Fruit fly (Drosophila melanogaster) whole organism, embryonic: Measurements from ENCODE around the gene CG14853.

ENCODE experiments used
- Blimp-1 ChIP-seq: fragments of 200-800 bp; sonication (Bioruptor generic); optimal IDR thresholded peaks from 3 replicates; lab custom pipeline; 2018; ENCODE audit warnings: missing biosample characterization, missing genetic modification characterization, mild to moderate bottlenecking, moderate library complexity, missing genetic modification reagents
- CG10267 ChIP-seq: fragments of 200-800 bp; sonication (Bioruptor generic); optimal IDR thresholded peaks from 2 replicates; lab custom pipeline; 2018; ENCODE audit warnings: missing biosample characterization, mild to moderate bottlenecking, missing genetic modification characterization, moderate library complexity
- CG11247 ChIP-seq: fragments of 200-800 bp; sonication (Bioruptor generic); IDR thresholded peaks from 2 replicates; pipeline ENCODE4 v1.3.6; 2022; ENCODE audit warnings: missing biosample characterization, missing genetic modification characterization
- CG12155 ChIP-seq: fragments of 200-800 bp; sonication (Bioruptor generic); optimal IDR thresholded peaks from 3 replicates; lab custom pipeline; 2016; ENCODE audit warnings: missing biosample characterization, missing genetic modification characterization
- CG12769 ChIP-seq: fragments of 200-800 bp; sonication (Bioruptor generic); optimal IDR thresholded peaks from 2 replicates; lab custom pipeline; 2019; ENCODE audit warnings: missing biosample characterization, mild to moderate bottlenecking, missing genetic modification characterization, moderate library complexity
- CG13123 ChIP-seq: fragments of 200-800 bp; sonication (Bioruptor generic); optimal IDR thresholded peaks from 2 replicates; lab custom pipeline; 2016; ENCODE audit warnings: missing biosample characterization, missing genetic modification characterization
- CG13296 ChIP-seq: fragments of 200-800 bp; sonication (Bioruptor generic); optimal IDR thresholded peaks from 3 replicates; lab custom pipeline; 2018; ENCODE audit warnings: missing biosample characterization, mild to moderate bottlenecking, missing genetic modification characterization
- CG14050 ChIP-seq: fragments of 200-800 bp; sonication (Bioruptor generic); IDR thresholded peaks from 3 replicates; pipeline ENCODE4 v1.3.6; 2022; ENCODE audit warnings: missing biosample characterization, missing genetic modification characterization
- CG16779 ChIP-seq: fragments of 200-800 bp; sonication (Bioruptor generic); IDR thresholded peaks from 2 replicates; pipeline ENCODE4 v1.3.6; 2022; ENCODE audit warnings: missing biosample characterization, missing genetic modification characterization
- CG18011 ChIP-seq: fragments of 200-800 bp; sonication (Bioruptor generic); optimal IDR thresholded peaks from 2 replicates; lab custom pipeline; 2017; ENCODE audit warnings: missing biosample characterization, missing genetic modification characterization, mild to moderate bottlenecking, moderate library complexity, missing genotype
- CG18599 ChIP-seq: fragments of 200-800 bp; sonication (Bioruptor generic); optimal IDR thresholded peaks from 3 replicates; lab custom pipeline; 2017; ENCODE audit warnings: missing biosample characterization, missing genetic modification characterization, mild to moderate bottlenecking, moderate library complexity, missing genetic modification reagents
- CG2202 ChIP-seq: fragments of 200-800 bp; sonication (Bioruptor generic); optimal IDR thresholded peaks from 2 replicates; lab custom pipeline; 2018; ENCODE audit warnings: missing biosample characterization, mild to moderate bottlenecking, missing genetic modification characterization
- CG30431 ChIP-seq: fragments of 200-800 bp; sonication (Bioruptor generic); optimal IDR thresholded peaks from 2 replicates; lab custom pipeline; 2017; ENCODE audit warnings: missing biosample characterization, missing genetic modification characterization
- CG3995 ChIP-seq: fragments of 200-800 bp; sonication (Bioruptor generic); optimal IDR thresholded peaks from 3 replicates; lab custom pipeline; 2016; ENCODE audit warnings: missing biosample characterization, missing genetic modification characterization
- CG4404 ChIP-seq: fragments of 200-800 bp; sonication (Bioruptor generic); IDR thresholded peaks from 2 replicates; pipeline ENCODE4 v1.3.6; 2022; ENCODE audit warnings: missing biosample characterization, missing genetic modification characterization
- CG4424 ChIP-seq: fragments of 200-800 bp; sonication (Bioruptor generic); optimal IDR thresholded peaks from 3 replicates; lab custom pipeline; 2016; ENCODE audit warnings: missing biosample characterization, missing genetic modification characterization
- CG8359 ChIP-seq: fragments of 200-800 bp; sonication (Bioruptor generic); optimal IDR thresholded peaks from 2 replicates; lab custom pipeline; 2017; ENCODE audit warnings: missing biosample characterization, mild to moderate bottlenecking, missing genetic modification characterization, borderline replicate concordance
- CTCF ChIP-seq: fragments of 200-800 bp; sonication (Bioruptor generic); optimal IDR thresholded peaks from 2 replicates; lab custom pipeline; 2017; ENCODE audit warnings: missing biosample characterization, mild to moderate bottlenecking, missing genetic modification characterization, moderate library complexity
- CkIIα-i1 ChIP-seq: fragments of 200-800 bp; sonication (Bioruptor generic); IDR thresholded peaks from 2 replicates; pipeline ENCODE4 v1.3.6; 2022; ENCODE audit warnings: missing biosample characterization, missing genetic modification characterization
- D19A ChIP-seq: fragments of 200-800 bp; optimal IDR thresholded peaks from 3 replicates; lab custom pipeline; 2019; ENCODE audit warnings: missing biosample characterization, mild to moderate bottlenecking, missing genetic modification characterization, moderate library complexity
- D19B ChIP-seq: fragments of 200-800 bp; sonication (Bioruptor generic); optimal IDR thresholded peaks from 2 replicates; lab custom pipeline; 2017; ENCODE audit warnings: missing biosample characterization, mild to moderate bottlenecking, missing genetic modification characterization
- Dip3 ChIP-seq: fragments of 200-800 bp; sonication (Bioruptor generic); optimal IDR thresholded peaks from 3 replicates; lab custom pipeline; 2016; ENCODE audit warnings: missing biosample characterization, missing genetic modification characterization
- Dp ChIP-seq: fragments of 200-800 bp; sonication (Bioruptor generic); optimal IDR thresholded peaks from 2 replicates; lab custom pipeline; 2018; ENCODE audit warnings: missing biosample characterization, mild to moderate bottlenecking, missing genetic modification characterization, moderate library complexity
- ERR ChIP-seq: fragments of 200-800 bp; sonication (Bioruptor generic); optimal IDR thresholded peaks from 2 replicates; lab custom pipeline; 2016; ENCODE audit warnings: missing biosample characterization, missing genetic modification characterization
- Ets97D ChIP-seq: fragments of 200-800 bp; sonication (Bioruptor generic); optimal IDR thresholded peaks from 3 replicates; lab custom pipeline; 2016; ENCODE audit warnings: missing biosample characterization, missing genetic modification characterization
- Jarid2 ChIP-seq: fragments of 200-800 bp; sonication (Bioruptor generic); optimal IDR thresholded peaks from 3 replicates; lab custom pipeline; 2017; ENCODE audit warnings: mild to moderate bottlenecking, missing biosample characterization, missing genetic modification reagents, missing genetic modification characterization
- NfI ChIP-seq: fragments of 200-800 bp; sonication (Bioruptor generic); optimal IDR thresholded peaks from 3 replicates; lab custom pipeline; 2018; ENCODE audit warnings: missing biosample characterization, mild to moderate bottlenecking, missing genetic modification characterization, moderate library complexity
- ato ChIP-seq: fragments of 200-800 bp; sonication (Bioruptor generic); IDR thresholded peaks from 2 replicates; pipeline ENCODE4 v1.3.6; 2022; ENCODE audit warnings: missing biosample characterization, missing genetic modification characterization; ENCODE audit not compliant: partially characterized antibody
- az2 ChIP-seq: fragments of 200-800 bp; sonication (Bioruptor generic); optimal IDR thresholded peaks from 3 replicates; lab custom pipeline; 2016; ENCODE audit warnings: missing biosample characterization, missing genetic modification characterization
- cg ChIP-seq: fragments of 200-800 bp; sonication (Bioruptor generic); optimal IDR thresholded peaks from 3 replicates; lab custom pipeline; 2019; ENCODE audit warnings: missing biosample characterization, mild to moderate bottlenecking, missing genetic modification characterization, moderate library complexity
- danr ChIP-seq: fragments of 200-800 bp; sonication (Bioruptor generic); IDR thresholded peaks from 2 replicates; pipeline ENCODE4 v1.3.6; 2022; ENCODE audit warnings: missing biosample characterization, missing genetic modification characterization
- ems ChIP-seq: fragments of 200-800 bp; sonication (Bioruptor generic); optimal IDR thresholded peaks from 3 replicates; lab custom pipeline; 2016; ENCODE audit warnings: missing biosample characterization, missing genetic modification characterization
- fd3F ChIP-seq: fragments of 200-800 bp; sonication (Bioruptor generic); optimal IDR thresholded peaks from 2 replicates; lab custom pipeline; 2018; ENCODE audit warnings: missing biosample characterization, mild to moderate bottlenecking, missing genetic modification characterization, moderate library complexity
- gem ChIP-seq: fragments of 200-800 bp; sonication (Bioruptor generic); optimal IDR thresholded peaks from 2 replicates; lab custom pipeline; 2019; ENCODE audit warnings: missing biosample characterization, mild to moderate bottlenecking, missing genetic modification characterization, moderate library complexity
- gsb-n ChIP-seq: fragments of 200-800 bp; sonication (Bioruptor generic); optimal IDR thresholded peaks from 3 replicates; lab custom pipeline; 2018; ENCODE audit warnings: missing biosample characterization, mild to moderate bottlenecking, missing genetic modification characterization
- lab ChIP-seq: fragments of 200-800 bp; sonication (Bioruptor generic); optimal IDR thresholded peaks from 3 replicates; lab custom pipeline; 2017; ENCODE audit warnings: missing biosample characterization, missing genetic modification characterization, mild to moderate bottlenecking, moderate library complexity, missing genetic modification reagents
- lbe ChIP-seq: fragments of 200-800 bp; sonication (Bioruptor generic); optimal IDR thresholded peaks from 2 replicates; lab custom pipeline; 2016; ENCODE audit warnings: missing biosample characterization, mild to moderate bottlenecking, missing genetic modification characterization
- nau ChIP-seq: fragments of 200-800 bp; sonication (Bioruptor generic); optimal IDR thresholded peaks from 3 replicates; lab custom pipeline; 2017; ENCODE audit warnings: missing biosample characterization, mild to moderate bottlenecking, missing genetic modification characterization, missing genetic modification reagents
- peb ChIP-seq: fragments of 200-800 bp; sonication (Bioruptor generic); IDR thresholded peaks from 2 replicates; pipeline ENCODE4 v1.3.6; 2022; ENCODE audit warnings: missing biosample characterization, missing genetic modification characterization
- sc ChIP-seq, 3 experiments: fragments of >200 bp in 2 of 3; fragments of 200-800 bp in 1 of 3; sonication (Bioruptor generic) in 1 of 3; optimal IDR thresholded peaks; 2 replicates in 2 of 3; 3 replicates in 1 of 3; lab custom pipeline; 2017; ENCODE audit warnings: mild to moderate bottlenecking in 1 of 3, missing biosample characterization in 1 of 3, missing genetic modification characterization in 1 of 3, missing genetic modification reagents in 1 of 3
- sob ChIP-seq: fragments of 200-800 bp; sonication (Bioruptor generic); IDR thresholded peaks from 2 replicates; pipeline ENCODE4 v1.3.6; 2022; ENCODE audit warnings: missing biosample characterization, missing genetic modification characterization
- stwl ChIP-seq: fragments of 200-800 bp; sonication (Bioruptor generic); optimal IDR thresholded peaks from 3 replicates; lab custom pipeline; 2018; ENCODE audit warnings: missing biosample characterization, mild to moderate bottlenecking, missing genetic modification characterization, moderate library complexity
- sug ChIP-seq: fragments of 200-800 bp; optimal IDR thresholded peaks from 2 replicates; lab custom pipeline; 2019; ENCODE audit warnings: missing biosample characterization, mild to moderate bottlenecking, missing genetic modification characterization, moderate library complexity
- tgo ChIP-seq: fragments of 200-800 bp; sonication (Bioruptor generic); IDR thresholded peaks from 3 replicates; pipeline ENCODE4 v1.3.6; 2022; ENCODE audit warnings: missing biosample characterization, missing genetic modification characterization
- trem ChIP-seq: fragments of 200-800 bp; optimal IDR thresholded peaks from 3 replicates; lab custom pipeline; 2019; ENCODE audit warnings: missing biosample characterization, mild to moderate bottlenecking, missing genetic modification characterization, moderate library complexity
- usp ChIP-seq: fragments of >200 bp; optimal IDR thresholded peaks from 2 replicates; lab custom pipeline; 2017; ENCODE audit warnings: missing biosample characterization, missing genetic modification characterization
- zen ChIP-seq: fragments of 200-800 bp; sonication (Bioruptor generic); optimal IDR thresholded peaks from 3 replicates; lab custom pipeline; 2018; ENCODE audit warnings: missing biosample characterization, mild to moderate bottlenecking, missing genetic modification characterization, moderate library complexity
- zf30C ChIP-seq: fragments of 200-800 bp; sonication (Bioruptor generic); optimal IDR thresholded peaks from 3 replicates; lab custom pipeline; 2018; ENCODE audit warnings: missing biosample characterization, mild to moderate bottlenecking, missing genetic modification characterization

The CG14853 gene

DNA sequence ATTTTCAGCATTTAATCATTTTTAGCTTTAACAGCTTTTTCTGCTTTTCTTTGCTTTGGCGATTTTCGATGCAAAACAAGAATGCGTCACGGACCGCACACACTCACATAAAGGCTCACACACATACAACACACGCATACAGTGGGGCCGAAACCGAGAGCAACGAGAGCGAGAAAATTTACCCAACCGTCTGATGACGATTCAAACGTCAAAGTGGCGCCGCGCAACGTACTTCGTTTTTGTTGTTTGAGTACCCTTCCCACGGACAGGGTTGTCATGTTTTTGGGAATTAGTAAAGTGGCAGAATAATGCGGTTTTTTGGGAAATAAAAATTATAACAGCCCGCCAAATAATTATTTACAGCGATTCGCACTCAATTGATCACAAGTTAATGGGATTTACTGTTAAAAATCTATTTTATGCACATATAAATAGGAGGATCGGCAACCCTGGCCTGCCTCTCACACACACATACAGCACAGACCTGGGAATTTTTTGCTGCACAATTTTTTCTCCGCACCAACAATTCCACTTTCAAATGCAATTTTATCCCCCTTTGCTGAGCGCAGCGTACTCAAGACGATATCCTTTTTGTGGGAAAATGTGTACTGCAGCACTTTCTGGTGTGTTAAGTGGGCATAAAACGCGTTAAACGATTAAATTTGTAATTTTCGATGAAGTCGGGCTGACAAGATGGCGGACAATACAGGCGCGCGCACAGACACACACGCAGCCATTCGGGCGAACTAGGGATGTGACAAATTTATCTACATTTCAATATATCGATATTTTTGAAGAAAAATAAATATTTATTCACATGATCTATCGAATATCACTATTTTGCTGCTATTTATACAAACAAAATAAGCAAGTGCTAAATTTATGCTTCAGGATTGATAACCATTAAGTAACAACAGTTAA, 45.8 kb downstream of the CG14853 start (continued):
- TF ChIP-seq gem (tag; lab: Kevin White, UChicago): peak; percentile 96
- peak; percentile 91 for TF ChIP-seq zen
- peak; percentile 88 for TF ChIP-seq trem
- TF ChIP-seq D19A (tag; lab: Kevin White, UChicago): peak; percentile 92
- TF ChIP-seq CG2202: peak; percentile 87
- TF ChIP-seq zf30C (GFP tag; lab: Kevin White, UChicago): peak; percentile 26
- peak; percentile 84 for TF ChIP-seq CG4404 (GFP tag; lab: Robert Waterston, UW)
- peak; percentile 80 for TF ChIP-seq CG16779 (GFP tag; lab: Robert Waterston, UW)
- 0 out of 2 replicates have a peak, but pooled peaks have one; percentile 37 for TF ChIP-seq CkIIα-i1 (GFP tag; lab: Robert Waterston, UW)
- TF ChIP-seq peb: peak; percentile 86
- peak; percentile 90 for TF ChIP-seq CG30431
- TF ChIP-seq fd3F (GFP tag; lab: Kevin White, UChicago): peak; percentile 91
- TF ChIP-seq cg (GFP tag; lab: Kevin White, UChicago): peak; percentile 92
- TF ChIP-seq CG4424 (GFP tag; lab: Kevin White, UChicago): peak; percentile 91
- TF ChIP-seq Dip3: peak; percentile 91
- TF ChIP-seq NfI (GFP tag; lab: Kevin White, UChicago): peak; percentile 94
- no peak for TF ChIP-seq ato
- TF ChIP-seq D19B (GFP tag; lab: Kevin White, UChicago): peak; percentile 77
- peak; percentile 90 for TF ChIP-seq tgo (GFP tag; lab: Robert Waterston, UW)
- TF ChIP-seq CG12155 (GFP tag; lab: Kevin White, UChicago): peak; percentile 87
- TF ChIP-seq lab: peak; percentile 97
- TF ChIP-seq CG18599: peak; percentile 97
- peak; percentile 66 for TF ChIP-seq CG13123 (GFP tag; lab: Kevin White, UChicago)
- TF ChIP-seq lbe: peak; percentile 91
- TF ChIP-seq sob (GFP tag; lab: Robert Waterston, UW): peak; percentile 92
- TF ChIP-seq stwl: peak; percentile 41
- peak; percentile 92 for TF ChIP-seq gsb-n
- peak; percentile 80 for TF ChIP-seq Jarid2 (GFP tag; lab: Kevin White, UChicago)
- TF ChIP-seq az2 (GFP tag; lab: Kevin White, UChicago): peak; percentile 92
- peak; percentile 88 for TF ChIP-seq Blimp-1 (GFP tag; lab: Kevin White, UChicago)
- peak; percentile 69 for TF ChIP-seq CTCF (GFP tag; lab: Kevin White, UChicago)
- peak; percentile 89 for TF ChIP-seq CG14050 (GFP tag; lab: Robert Waterston, UW)
- peak; percentile 91 for TF ChIP-seq ems (GFP tag; lab: Kevin White, UChicago)
- TF ChIP-seq CG13296 (GFP tag; lab: Kevin White, UChicago): peak; percentile 94
- TF ChIP-seq CG10267 (tag; lab: Kevin White, UChicago): peak; percentile 84
- TF ChIP-seq nau (GFP tag; lab: Kevin White, UChicago): peak; percentile 92
- TF ChIP-seq Dp: no peak
- no peak for TF ChIP-seq usp (GFP tag; lab: Kevin White, UChicago)
- peak; percentile 61 for TF ChIP-seq Ets97D
- peak; percentile 93 for TF ChIP-seq sug (tag; lab: Kevin White, UChicago)
- TF ChIP-seq danr: peak; percentile 87
- peak; percentile 96 for TF ChIP-seq CG12769
- peak; percentile 79 for TF ChIP-seq CG18011 (GFP tag; lab: Kevin White, UChicago)
- peak; percentile 98 for TF ChIP-seq CG3995 (GFP tag; lab: Kevin White, UChicago)
- no peak for TF ChIP-seq sc (optimal IDR thresholded peaks at IDR 0.05; lab: Kevin White, UChicago)
- peak; percentile 85 for TF ChIP-seq sc (GFP tag; optimal IDR thresholded peaks at IDR 0.05; lab: Kevin White, UChicago)
- peak; percentile 85 for TF ChIP-seq CG11247 (GFP tag; lab: Robert Waterston, UW)
- TF ChIP-seq CG8359 (GFP tag; lab: Kevin White, UChicago): peak; percentile 83
- TF ChIP-seq ERR (GFP tag; lab: Kevin White, UChicago): peak; percentile 79
